Worm (Caenorhabditis elegans) whole organism, L1 larva: ENCODE data around the gene Y49E10.18.

Source experiments
- C04F5.9 ChIP-seq: sonication (generic microtip); optimal IDR thresholded peaks from 2 replicates; lab custom pipeline; 2016; ENCODE audit warnings: missing genetic modification characterization, missing compliant biosample characterization
- C16A3.4 ChIP-seq: fragments of 150-350 bp; optimal IDR thresholded peaks from 2 replicates; lab custom pipeline; 2014; ENCODE audit warnings: missing biosample characterization, missing genetic modification characterization
- ama-1 ChIP-seq: fragments of 150-350 bp; optimal IDR thresholded peaks from 2 replicates; lab custom pipeline; 2014
- ceh-63 ChIP-seq: fragments of 200-800 bp; sonication (Bioruptor generic); optimal IDR thresholded peaks from 2 replicates; lab custom pipeline; 2018; ENCODE audit warnings: mild to moderate bottlenecking, missing genetic modification characterization, missing compliant biosample characterization
- ceh-8 ChIP-seq: fragments of 200-800 bp; sonication (Bioruptor generic); optimal IDR thresholded peaks from 2 replicates; lab custom pipeline; 2018; ENCODE audit warnings: mild to moderate bottlenecking, missing genetic modification characterization, moderate library complexity, missing compliant biosample characterization
- ceh-82 ChIP-seq, 3 experiments: fragments of 150-350 bp in 1 of 3; sonication (generic microtip) in 2 of 3; optimal IDR thresholded peaks; 2 replicates each; lab custom pipeline; 2014 to 2017; ENCODE audit warnings: missing biosample characterization in 3 of 3, missing genetic modification characterization in 3 of 3
- ceh-90 ChIP-seq: sonication (generic microtip); optimal IDR thresholded peaks from 2 replicates; lab custom pipeline; 2016; ENCODE audit warnings: missing genetic modification characterization, missing compliant biosample characterization
- dpl-1 ChIP-seq, 3 experiments: fragments of 150-350 bp in 2 of 3; sonication (generic microtip) in 1 of 3; optimal IDR thresholded peaks; 2 replicates each; lab custom pipeline; 2014 to 2017; ENCODE audit warnings: missing biosample characterization in 3 of 3, missing genetic modification characterization in 3 of 3, missing genetic modification reagents in 3 of 3
- efl-1 ChIP-seq, 4 experiments: fragments of 150-350 bp; optimal IDR thresholded peaks in 3 of 4; peaks in 1 of 4; 1 replicate in 1 of 4; 2 replicates in 3 of 4; lab custom pipeline; 2014; ENCODE audit warnings: missing biosample characterization in 2 of 4, missing genetic modification characterization in 2 of 4, missing genetic modification reagents in 2 of 4
- efl-3 ChIP-seq: fragments of 200-800 bp; sonication (Bioruptor generic); optimal IDR thresholded peaks from 2 replicates; lab custom pipeline; 2018; ENCODE audit warnings: mild to moderate bottlenecking, missing genetic modification characterization, missing compliant biosample characterization
- elt-2 ChIP-seq: sonication (generic microtip); optimal IDR thresholded peaks from 2 replicates; lab custom pipeline; 2016; ENCODE audit warnings: missing genetic modification characterization, mild to moderate bottlenecking, inconsistent platforms, missing compliant biosample characterization, missing genetic modification reagents
- ets-5 ChIP-seq: fragments of 200-800 bp; sonication (Bioruptor generic); IDR thresholded peaks from 2 replicates; pipeline ENCODE4 v1.3.6; 2022; ENCODE audit warnings: missing genetic modification characterization, missing compliant biosample characterization
- fos-1 ChIP-seq: fragments of 150-350 bp; optimal IDR thresholded peaks from 2 replicates; lab custom pipeline; 2014; ENCODE audit warnings: missing biosample characterization, missing genetic modification characterization
- grh-1 ChIP-seq: fragments of 200-800 bp; sonication (Bioruptor generic); IDR thresholded peaks from 2 replicates; pipeline ENCODE4 v1.3.6; 2022; ENCODE audit warnings: missing genetic modification reagents, missing genetic modification characterization, missing compliant biosample characterization
- hlh-17 ChIP-seq: fragments of 200-800 bp; sonication (Bioruptor generic); optimal IDR thresholded peaks from 2 replicates; lab custom pipeline; 2018; ENCODE audit warnings: missing genetic modification characterization, mild to moderate bottlenecking, missing compliant biosample characterization, moderate library complexity, borderline replicate concordance
- hlh-4 ChIP-seq: sonication (generic microtip); optimal IDR thresholded peaks from 2 replicates; lab custom pipeline; 2016; ENCODE audit warnings: mild to moderate bottlenecking, missing genetic modification characterization, missing compliant biosample characterization
- hpl-2 ChIP-seq: fragments of 150-350 bp; optimal IDR thresholded peaks from 2 replicates; lab custom pipeline; 2014; ENCODE audit warnings: missing biosample characterization, missing genetic modification reagents, missing genetic modification characterization
- irx-1 ChIP-seq: sonication (generic microtip); optimal IDR thresholded peaks from 2 replicates; lab custom pipeline; 2016; ENCODE audit warnings: missing genetic modification characterization, missing compliant biosample characterization
- lin-13 ChIP-seq: fragments of 150-350 bp; optimal IDR thresholded peaks from 2 replicates; lab custom pipeline; 2014; ENCODE audit warnings: missing biosample characterization, missing genetic modification reagents, missing genetic modification characterization
- lin-14 ChIP-seq: fragments of 200-800 bp; sonication (Bioruptor generic); optimal IDR thresholded peaks from 2 replicates; lab custom pipeline; 2018; ENCODE audit warnings: mild to moderate bottlenecking, missing genetic modification characterization, moderate library complexity, missing compliant biosample characterization
- lsy-2 ChIP-seq, 2 experiments: fragments of 150-350 bp; optimal IDR thresholded peaks; 2 replicates each; lab custom pipeline; 2014; ENCODE audit warnings: missing biosample characterization in 2 of 2, missing genetic modification characterization in 2 of 2
- mab-9 ChIP-seq: fragments of 200-800 bp; sonication (Bioruptor generic); IDR thresholded peaks from 2 replicates; pipeline ENCODE4 v1.3.6; 2022; ENCODE audit warnings: missing genetic modification reagents, missing genetic modification characterization, missing compliant biosample characterization
- mef-2 ChIP-seq: fragments of 150-350 bp; optimal IDR thresholded peaks from 2 replicates; lab custom pipeline; 2014; ENCODE audit warnings: missing biosample characterization, missing genetic modification characterization
- mep-1 ChIP-seq: fragments of 150-350 bp; optimal IDR thresholded peaks from 2 replicates; lab custom pipeline; 2014; ENCODE audit warnings: missing biosample characterization, missing genetic modification characterization
- nhr-11 ChIP-seq: fragments of 150-350 bp; optimal IDR thresholded peaks from 2 replicates; lab custom pipeline; 2014; ENCODE audit warnings: missing biosample characterization, missing genetic modification characterization
- nhr-12 ChIP-seq: sonication (generic microtip); optimal IDR thresholded peaks from 2 replicates; lab custom pipeline; 2017; ENCODE audit warnings: missing biosample characterization, missing genetic modification characterization
- nhr-20 ChIP-seq: sonication (generic microtip); optimal IDR thresholded peaks from 2 replicates; lab custom pipeline; 2016; ENCODE audit warnings: mild to moderate bottlenecking, missing genetic modification characterization, missing compliant biosample characterization
- nhr-237 ChIP-seq: fragments of 150-350 bp; optimal IDR thresholded peaks from 2 replicates; lab custom pipeline; 2014; ENCODE audit warnings: missing biosample characterization, missing genetic modification characterization
- nhr-47 ChIP-seq: sonication (generic microtip); optimal IDR thresholded peaks from 2 replicates; lab custom pipeline; 2016; ENCODE audit warnings: mild to moderate bottlenecking, missing genetic modification characterization, moderate library complexity, missing compliant biosample characterization
- nhr-71 ChIP-seq: sonication (generic microtip); optimal IDR thresholded peaks from 2 replicates; lab custom pipeline; 2016; ENCODE audit warnings: mild to moderate bottlenecking, missing genetic modification characterization, moderate library complexity, missing compliant biosample characterization
- nhr-76 ChIP-seq: sonication (generic microtip); optimal IDR thresholded peaks from 2 replicates; lab custom pipeline; 2017; ENCODE audit warnings: missing biosample characterization, missing genetic modification characterization
- nhr-90 ChIP-seq: sonication (generic microtip); optimal IDR thresholded peaks from 2 replicates; lab custom pipeline; 2016; ENCODE audit warnings: mild to moderate bottlenecking, missing genetic modification characterization, missing compliant biosample characterization; ENCODE audit not compliant: poor library complexity
- pag-3 ChIP-seq: sonication (generic microtip); optimal IDR thresholded peaks from 2 replicates; lab custom pipeline; 2017; ENCODE audit warnings: missing genetic modification characterization, mild to moderate bottlenecking, missing compliant biosample characterization, antibody characterized with exemption, borderline replicate concordance; ENCODE audit not compliant: insufficient read depth
- snpc-4 ChIP-seq: fragments of 150-350 bp; optimal IDR thresholded peaks from 2 replicates; lab custom pipeline; 2014; ENCODE audit warnings: missing biosample characterization, missing genetic modification characterization
- snu-23 ChIP-seq: sonication (generic microtip); optimal IDR thresholded peaks from 2 replicates; lab custom pipeline; 2016; ENCODE audit warnings: missing genetic modification characterization, missing compliant biosample characterization
- sox-4 ChIP-seq: sonication (generic microtip); optimal IDR thresholded peaks from 2 replicates; lab custom pipeline; 2016; ENCODE audit warnings: missing genetic modification characterization, missing compliant biosample characterization
- sptf-1 ChIP-seq: fragments of 150-350 bp; optimal IDR thresholded peaks from 2 replicates; lab custom pipeline; 2014; ENCODE audit warnings: missing biosample characterization, missing genetic modification characterization
- sup-37 ChIP-seq: fragments of 200-800 bp; sonication (Bioruptor generic); optimal IDR thresholded peaks from 2 replicates; lab custom pipeline; 2018; ENCODE audit warnings: mild to moderate bottlenecking, missing genetic modification characterization, missing compliant biosample characterization
- swsn-7 ChIP-seq: sonication (generic microtip); optimal IDR thresholded peaks from 2 replicates; lab custom pipeline; 2016; ENCODE audit warnings: missing genetic modification characterization, missing compliant biosample characterization
- tlp-1 ChIP-seq: fragments of 150-350 bp; optimal IDR thresholded peaks from 2 replicates; lab custom pipeline; 2014; ENCODE audit warnings: missing biosample characterization, missing genetic modification characterization
- unc-30 ChIP-seq: sonication (generic microtip); optimal IDR thresholded peaks from 2 replicates; lab custom pipeline; 2017; ENCODE audit warnings: missing biosample characterization, missing genetic modification characterization
- unc-62 ChIP-seq: fragments of 150-350 bp; optimal IDR thresholded peaks from 2 replicates; lab custom pipeline; 2014; ENCODE audit warnings: missing biosample characterization, missing genetic modification reagents, missing genetic modification characterization
- unc-86 ChIP-seq: sonication (generic microtip); optimal IDR thresholded peaks from 2 replicates; lab custom pipeline; 2016; ENCODE audit warnings: missing genetic modification characterization, missing compliant biosample characterization
- unc-98 ChIP-seq: fragments of 200-800 bp; sonication (Bioruptor generic); IDR thresholded peaks from 2 replicates; pipeline ENCODE4 v1.3.6; 2022; ENCODE audit warnings: missing genetic modification characterization, missing compliant biosample characterization
- vab-15 ChIP-seq: sonication (generic microtip); optimal IDR thresholded peaks from 2 replicates; lab custom pipeline; 2017; ENCODE audit warnings: missing genotype, mild to moderate bottlenecking, missing genetic modification characterization, missing compliant biosample characterization
- zip-4 ChIP-seq: fragments of 200-800 bp; sonication (Bioruptor generic); optimal IDR thresholded peaks from 2 replicates; lab custom pipeline; 2018; ENCODE audit warnings: mild to moderate bottlenecking, missing genetic modification characterization, moderate library complexity, missing compliant biosample characterization
- ztf-4 ChIP-seq: fragments of 150-350 bp; optimal IDR thresholded peaks from 2 replicates; lab custom pipeline; 2014; ENCODE audit warnings: missing biosample characterization, missing genetic modification characterization

Y49E10.18 gene

DNA sequence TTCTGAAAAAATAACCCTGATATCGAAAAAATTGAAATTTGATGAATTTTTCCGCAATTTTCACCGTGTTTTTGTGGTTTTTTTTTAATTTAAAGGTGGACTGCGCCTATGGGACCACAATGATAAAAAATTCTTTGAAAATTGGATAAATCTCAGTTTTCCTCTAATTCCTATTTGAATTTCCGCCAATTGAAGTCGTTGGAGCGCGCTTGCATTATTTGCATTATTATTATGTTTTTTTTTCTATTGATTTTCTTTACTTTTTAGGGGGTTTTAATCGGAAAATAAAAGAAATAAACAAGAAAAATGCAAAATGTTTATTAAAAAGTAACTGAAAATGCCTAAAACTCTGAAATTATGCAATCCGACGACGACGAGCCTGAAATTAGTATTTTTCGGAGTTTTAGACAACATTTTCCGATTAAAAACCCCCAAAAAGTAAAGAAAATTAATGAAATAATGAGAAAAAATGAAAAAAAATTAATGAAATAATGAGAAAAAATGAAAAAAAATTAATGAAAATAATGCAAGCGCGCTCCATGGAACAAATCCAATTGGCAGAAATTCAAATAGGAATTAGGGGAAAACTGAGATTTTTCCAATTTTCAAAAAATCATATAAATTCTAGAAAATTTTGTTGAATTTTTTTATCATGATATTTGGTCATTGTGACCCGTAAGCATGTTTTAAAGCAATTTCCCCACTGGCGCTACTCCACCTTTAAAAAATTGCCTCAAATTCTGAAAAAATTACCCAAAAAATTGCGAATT, 9.9 kb upstream of the Y49E10.18 start (continued):
- TF ChIP-seq unc-86 (tag; lab: Kevin White, UChicago) (no peak), ets-5 (GFP tag; lab: Robert Waterston, UW) (no peak)

DNA sequence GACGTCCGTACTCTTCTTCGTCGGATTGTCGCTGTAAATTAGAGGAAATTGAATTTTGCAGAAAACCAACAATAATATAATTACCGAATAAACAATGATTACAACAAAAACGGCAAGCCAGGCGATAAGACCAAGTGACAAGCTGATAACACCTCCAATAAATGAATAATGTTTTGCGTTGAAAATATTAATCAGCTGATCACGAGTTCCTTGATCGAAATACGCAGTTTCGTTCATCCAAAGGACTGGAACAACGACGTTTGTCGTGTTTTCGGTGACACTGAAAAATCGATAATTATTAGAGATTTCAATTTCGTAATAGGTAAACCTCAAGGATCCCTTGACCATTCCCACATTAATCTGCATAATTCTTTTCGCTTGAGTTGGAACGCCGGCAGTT, 7.9 kb upstream of the Y49E10.18 start:
- peak; percentile 76 for TF ChIP-seq elt-2
- no peak for TF ChIP-seq nhr-47
- no peak for TF ChIP-seq efl-1 (optimal IDR thresholded peaks at IDR 0.05; lab: Kevin White, UChicago)
- TF ChIP-seq efl-1 (GFP tag; optimal IDR thresholded peaks at IDR 0.05 in 1 of 2; lab: Kevin White, UChicago) = peak in 1 of 2 experiments; percentile 70

DNA sequence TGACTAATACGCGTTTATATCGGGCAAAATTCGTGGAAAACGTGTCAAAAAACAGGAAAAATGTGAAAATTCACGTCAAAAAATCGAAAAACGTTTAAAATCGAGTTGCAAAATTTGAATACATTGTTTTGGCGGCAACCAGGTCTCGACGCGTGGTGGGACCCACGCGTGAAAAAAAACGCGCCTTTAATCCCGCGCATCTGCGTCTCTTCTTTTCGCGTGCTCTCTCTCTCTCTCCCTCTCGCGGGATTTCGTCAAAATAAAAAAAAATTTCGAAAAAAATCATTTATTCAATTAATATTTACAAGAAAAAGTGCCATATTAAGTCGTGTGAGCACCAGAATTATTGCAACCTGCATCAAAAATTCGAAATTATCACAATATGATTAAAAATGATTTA, 7.4 kb upstream of the Y49E10.18 start, which contains the start of gene ani-1:
TSS of gene ani-1 (minus strand) at position 61 of the 400 bp plus-strand sequence.
- TF ChIP-seq mab-9 (no peak), hpl-2 (no peak), ceh-63 (GFP tag; lab: Kevin White, UChicago) (no peak), nhr-90 (tag; lab: Kevin White, UChicago) (peak; percentile 49), mep-1 (tag; lab: Kevin White, UChicago) (peak; percentile 69), snu-23 (GFP tag; lab: Kevin White, UChicago) (peak; percentile 71), dpl-1 (GFP tag; optimal IDR thresholded peaks at IDR 0.05; lab: Kevin White, UChicago) (peak; percentile 88 to 92 (median 90)), efl-3 (GFP tag; lab: Kevin White, UChicago) (no peak), nhr-76 (tag; lab: Kevin White, UChicago) (no peak), sup-37 (no peak), unc-98 (GFP tag; lab: Robert Waterston, UW) (no peak), fos-1 (no peak), vab-15 (no peak), nhr-20 (peak; percentile 58), nhr-12 (no peak), hlh-17 (GFP tag; lab: Kevin White, UChicago) (no peak), ama-1 (lab: Kevin White, UChicago) (peak; percentile 76), lsy-2 (tag; optimal IDR thresholded peaks at IDR 0.05; lab: Kevin White, UChicago) (peak; percentile 82 to 89), nhr-11 (no peak), mef-2 (tag; lab: Kevin White, UChicago) (no peak), ceh-8 (GFP tag; lab: Kevin White, UChicago) (peak; percentile 45), snpc-4 (tag; lab: Kevin White, UChicago) (no peak), ets-5 (GFP tag; lab: Robert Waterston, UW) (no peak), grh-1 (GFP tag; lab: Robert Waterston, UW) (no peak; the same call in 1 of the 2 replicates), hlh-4 (tag; lab: Kevin White, UChicago) (no peak), nhr-237 (no peak), swsn-7 (tag; lab: Kevin White, UChicago) (peak; percentile 59), C16A3.4 (tag; lab: Kevin White, UChicago) (peak; percentile 81), unc-30 (no peak), ceh-82 (tag; optimal IDR thresholded peaks at IDR 0.05; lab: Kevin White, UChicago) (peak; percentile 35 to 83 (median 60)), C04F5.9 (tag; lab: Kevin White, UChicago) (no peak), irx-1 (peak; percentile 36), tlp-1 (tag; lab: Kevin White, UChicago) (no peak), nhr-47 (peak; percentile 79), sox-4 (tag; lab: Kevin White, UChicago) (no peak), zip-4 (GFP tag; lab: Kevin White, UChicago) (no peak), nhr-71 (tag; lab: Kevin White, UChicago) (peak; percentile 79), elt-2 (no peak), lin-13 (peak; percentile 72), lin-14 (GFP tag; lab: Kevin White, UChicago) (peak; percentile 70), pag-3 (no peak), sptf-1 (tag; lab: Kevin White, UChicago) (no peak), ztf-4 (tag; lab: Kevin White, UChicago) (peak; percentile 20), unc-86 (tag; lab: Kevin White, UChicago) (peak; percentile 70), ceh-90 (tag; lab: Kevin White, UChicago) (no peak), unc-62 (GFP tag; lab: Kevin White, UChicago) (no peak)
